Fruit fly (Drosophila melanogaster): Measurements from ENCODE around the gene bru2.

Gene bru2

DNA sequence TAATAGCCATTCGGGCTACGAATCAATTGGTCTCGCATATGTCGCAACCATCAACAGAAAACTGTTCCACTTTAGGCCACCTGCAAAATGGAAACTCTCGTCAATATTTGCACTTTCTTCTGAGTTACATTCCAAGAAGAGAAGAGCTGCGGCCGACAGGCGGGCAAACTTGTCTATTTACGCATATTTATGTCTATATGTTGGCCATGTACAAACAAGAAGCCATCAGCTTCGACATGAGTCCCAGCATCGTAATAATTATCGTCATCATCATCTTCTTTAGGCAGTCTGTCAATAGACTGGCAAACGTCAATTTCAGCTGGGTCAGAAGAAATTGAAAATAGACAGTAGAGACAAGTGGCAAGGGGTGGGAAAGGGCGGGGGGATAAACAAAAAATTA is 27.7 kb downstream of the bru2 start (continued):
- TF ChIP-seq Ptx1 (GFP tag; IDR thresholded peaks at IDR 0.05) (peak; percentile 33; the same call in 1 of the 2 replicates), tll (GFP tag; optimal IDR thresholded peaks at IDR 0.05) (no peak), luna (GFP tag; optimal IDR thresholded peaks at IDR 0.05) (no peak), Trl (optimal IDR thresholded peaks at IDR 0.05) (no peak), Trl (GFP tag; optimal IDR thresholded peaks at IDR 0.05) (peak; percentile 69), Atf3 (GFP tag; optimal IDR thresholded peaks at IDR 0.05) (peak; percentile 35), MESR4 (GFP tag; optimal IDR thresholded peaks at IDR 0.05) (no peak), gem (tag; optimal IDR thresholded peaks at IDR 0.05) (peak; percentile 64), Nf-YA (GFP tag; IDR thresholded peaks at IDR 0.05) (peak; percentile 61; the same call in 1 of the 2 replicates), Fer2 (tag; optimal IDR thresholded peaks at IDR 0.05) (peak; percentile 48), zfh2 (GFP tag; optimal IDR thresholded peaks at IDR 0.05) (no peak), CG18764 (GFP tag; optimal IDR thresholded peaks at IDR 0.05) (peak; percentile 62), CG11398 (GFP tag; optimal IDR thresholded peaks at IDR 0.05) (peak; percentile 71), CG10543 (GFP tag; optimal IDR thresholded peaks at IDR 0.05) (peak; percentile 49), gsb (GFP tag; IDR thresholded peaks at IDR 0.05) (no peak), unc-4 (GFP tag; IDR thresholded peaks at IDR 0.05; ENCODE audit: partially characterized antibody) (no peak), HLH54F (GFP tag; optimal IDR thresholded peaks at IDR 0.05) (no peak), Abd-B (GFP tag; optimal IDR thresholded peaks at IDR 0.05) (no peak), Dbx (GFP tag; IDR thresholded peaks at IDR 0.05) (no peak), eyg (GFP tag; optimal IDR thresholded peaks at IDR 0.05) (peak; percentile 40), MTF-1 (GFP tag; optimal IDR thresholded peaks at IDR 0.05; ENCODE audit: borderline replicate concordance) (peak; percentile 82), CG16779 (GFP tag; IDR thresholded peaks at IDR 0.05) (no peak), slou (GFP tag; optimal IDR thresholded peaks at IDR 0.05) (no peak), odd (GFP tag; optimal IDR thresholded peaks at IDR 0.05) (peak; percentile 68), fd64A (GFP tag; optimal IDR thresholded peaks at IDR 0.05) (peak; percentile 93), CG15073 (GFP tag; optimal IDR thresholded peaks at IDR 0.05) (no peak), Scr (GFP tag; IDR thresholded peaks at IDR 0.05; ENCODE audit: partially characterized antibody) (no peak), CG5245 (GFP tag; optimal IDR thresholded peaks at IDR 0.05) (peak; percentile 26), CG43689 (GFP tag; IDR thresholded peaks at IDR 0.05) (0 out of 2 replicates have a peak, but pooled peaks have one; percentile 15), CG17359 (tag; optimal IDR thresholded peaks at IDR 0.05) (peak; percentile 77), p53 (GFP tag; optimal IDR thresholded peaks at IDR 0.05) (peak; percentile 42), gt (GFP tag; IDR thresholded peaks at IDR 0.05) (0 out of 2 replicates have a peak, but pooled peaks have one; percentile 6), CG10274 (GFP tag; optimal IDR thresholded peaks at IDR 0.05) (peak; percentile 20), NFAT (GFP tag; IDR thresholded peaks at IDR 0.05) (peak; percentile 29; the same call in 1 of the 2 replicates), Atf6 (GFP tag; IDR thresholded peaks at IDR 0.05) (peak; percentile 51; the same call in 1 of the 2 replicates), CG11723 (GFP tag; optimal IDR thresholded peaks at IDR 0.05) (peak; percentile 65), fd96Cb (tag; optimal IDR thresholded peaks at IDR 0.05) (peak; percentile 38), CrebB (tag; optimal IDR thresholded peaks at IDR 0.05) (peak; percentile 51), CG13424 (tag; optimal IDR thresholded peaks at IDR 0.05) (peak; percentile 60), CG2120 (GFP tag; optimal IDR thresholded peaks at IDR 0.05) (peak; percentile 6), pnt (GFP tag; optimal IDR thresholded peaks at IDR 0.05) (peak; percentile 45), CG10979 (tag; optimal IDR thresholded peaks at IDR 0.05) (peak; percentile 38), repo (GFP tag; optimal IDR thresholded peaks at IDR 0.05) (peak; percentile 36), D19B (GFP tag; optimal IDR thresholded peaks at IDR 0.05) (no peak), E2f2 (GFP tag; IDR thresholded peaks at IDR 0.05) (peak; percentile 22; the same call in 1 of the 2 replicates), CG2712 (tag; optimal IDR thresholded peaks at IDR 0.05) (peak; percentile 59), gsb-n (tag; optimal IDR thresholded peaks at IDR 0.05) (peak; percentile 74), TFAM (GFP tag; optimal IDR thresholded peaks at IDR 0.05) (peak; percentile 12), Ada2b (GFP tag; IDR thresholded peaks at IDR 0.05) (no peak), Dfd (GFP tag; optimal IDR thresholded peaks at IDR 0.05) (no peak), CG3163 (GFP tag; optimal IDR thresholded peaks at IDR 0.05) (peak; percentile 28)

Data from whole organism, embryonic.